Fruit fly (Drosophila melanogaster): ENCODE measurements around the gene CG14708.

CG14708 gene

DNA sequence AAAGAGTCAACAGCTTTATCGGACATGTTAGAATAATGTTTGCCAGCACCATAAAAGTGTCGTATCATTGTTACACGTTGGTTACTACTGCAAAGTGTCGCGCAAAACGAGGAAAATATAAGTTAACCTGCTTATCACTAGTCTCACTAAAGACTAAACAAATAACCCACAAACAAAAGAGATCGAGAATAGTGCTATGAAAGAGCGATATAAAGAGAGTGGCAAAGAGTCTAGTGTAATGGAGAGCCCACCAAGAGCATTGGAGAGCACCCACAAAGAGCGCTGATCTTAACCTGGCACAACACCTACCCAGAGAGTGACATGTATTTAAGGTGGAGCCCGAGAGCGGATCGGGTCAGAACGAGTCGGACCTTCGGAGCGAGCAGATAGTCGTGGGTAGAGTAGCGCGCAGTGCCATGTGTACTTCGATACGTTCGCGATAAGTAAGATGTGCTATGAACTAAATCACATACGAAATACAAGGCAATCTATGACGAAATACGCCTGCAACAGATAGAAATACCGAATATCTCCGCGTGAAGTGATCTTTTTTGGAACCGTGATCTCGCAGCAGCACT lies 15.0 kb downstream of the CG14708 start, which contains the start of gene Mrp4 (continued):
- TF ChIP-seq CG14965 (GFP tag; optimal IDR thresholded peaks at IDR 0.05; ENCODE audit: borderline replicate concordance) = no peak
- peak; percentile 34 for TF ChIP-seq CG1792 (GFP tag; optimal IDR thresholded peaks at IDR 0.05)
- TF ChIP-seq chinmo (GFP tag; IDR thresholded peaks at IDR 0.05; ENCODE audit: partially characterized antibody) = peak; percentile 93; the same call in 3 of the 4 replicates
- no peak for TF ChIP-seq Camta (GFP tag; optimal IDR thresholded peaks at IDR 0.05)
- no peak; the same call in 1 of the 2 replicates for TF ChIP-seq CkIIα-i1 (GFP tag; IDR thresholded peaks at IDR 0.05)
- no peak for TF ChIP-seq CG6683 (GFP tag; optimal IDR thresholded peaks at IDR 0.05)
- no peak for TF ChIP-seq CG1602 (GFP tag; optimal IDR thresholded peaks at IDR 0.05)
- TF ChIP-seq unpg (GFP tag; optimal IDR thresholded peaks at IDR 0.05) = peak; percentile 20
- TF ChIP-seq stc (GFP tag; IDR thresholded peaks at IDR 0.05) = peak; percentile 45; the same call in 1 of the 2 replicates
- TF ChIP-seq zen (tag; optimal IDR thresholded peaks at IDR 0.05) = no peak
- peak; percentile 52 for TF ChIP-seq B-H2 (GFP tag; optimal IDR thresholded peaks at IDR 0.05)
- TF ChIP-seq CG3163 (GFP tag; optimal IDR thresholded peaks at IDR 0.05) = peak; percentile 100
- TF ChIP-seq Usf (GFP tag; optimal IDR thresholded peaks at IDR 0.05) = no peak
- TF ChIP-seq amos (GFP tag; IDR thresholded peaks at IDR 0.05; ENCODE audit: partially characterized antibody) = peak; percentile 40; the same call in 1 of the 2 replicates
- TF ChIP-seq disco-r (GFP tag; optimal IDR thresholded peaks at IDR 0.05) = peak; percentile 50
- peak; percentile 48; the same call in 1 of the 2 replicates for TF ChIP-seq tna (GFP tag; IDR thresholded peaks at IDR 0.05; ENCODE audit: partially characterized antibody)
- peak; percentile 48 for TF ChIP-seq CG6765 (GFP tag; optimal IDR thresholded peaks at IDR 0.05)
- peak; percentile 58 for TF ChIP-seq CG6854 (GFP tag; optimal IDR thresholded peaks at IDR 0.05)
- no peak for TF ChIP-seq gfzf (GFP tag; optimal IDR thresholded peaks at IDR 0.05)
- no peak for TF ChIP-seq knrl (GFP tag; IDR thresholded peaks at IDR 0.05; ENCODE audit: partially characterized antibody)
- no peak for TF ChIP-seq CG10321 (GFP tag; IDR thresholded peaks at IDR 0.05)
- no peak for TF ChIP-seq CG17612 (GFP tag; IDR thresholded peaks at IDR 0.05)
- TF ChIP-seq ab (GFP tag; optimal IDR thresholded peaks at IDR 0.05) = no peak
- peak; percentile 6; the same call in 1 of the 2 replicates for TF ChIP-seq sens-2 (GFP tag; IDR thresholded peaks at IDR 0.05)
- TF ChIP-seq CG13775 (GFP tag; optimal IDR thresholded peaks at IDR 0.05) = no peak
- no peak for TF ChIP-seq CG7372 (GFP tag; IDR thresholded peaks at IDR 0.05)
- peak; percentile 68 for TF ChIP-seq mirr (GFP tag; optimal IDR thresholded peaks at IDR 0.05)
- TF ChIP-seq pho (GFP tag; optimal IDR thresholded peaks at IDR 0.05) = no peak
- TF ChIP-seq CG12071 (GFP tag; optimal IDR thresholded peaks at IDR 0.05) = peak; percentile 76
- peak; percentile 31; the same call in 1 of the 2 replicates for TF ChIP-seq E2f2 (GFP tag; IDR thresholded peaks at IDR 0.05)
- peak; percentile 82 for TF ChIP-seq BtbVII (GFP tag; optimal IDR thresholded peaks at IDR 0.05)
- TF ChIP-seq hth (optimal IDR thresholded peaks at IDR 0.05) = no peak
- peak; percentile 54 for TF ChIP-seq ATbp (GFP tag; optimal IDR thresholded peaks at IDR 0.05)
- TF ChIP-seq gsb-n (tag; optimal IDR thresholded peaks at IDR 0.05) = peak; percentile 22
- no peak for TF ChIP-seq fu2 (GFP tag; optimal IDR thresholded peaks at IDR 0.05)
- TF ChIP-seq tup (GFP tag; optimal IDR thresholded peaks at IDR 0.05) = no peak
- TF ChIP-seq sd (tag; optimal IDR thresholded peaks at IDR 0.05) = peak; percentile 62
- no peak for TF ChIP-seq jumu (GFP tag; optimal IDR thresholded peaks at IDR 0.05)
- no peak for TF ChIP-seq CG4282 (GFP tag; optimal IDR thresholded peaks at IDR 0.05)
- peak; percentile 8 for TF ChIP-seq CG1233 (GFP tag; optimal IDR thresholded peaks at IDR 0.05)
- TF ChIP-seq CG1647 (GFP tag; optimal IDR thresholded peaks at IDR 0.05) = no peak
- TF ChIP-seq her (GFP tag; optimal IDR thresholded peaks at IDR 0.05) = peak; percentile 78
- TF ChIP-seq gem (tag; optimal IDR thresholded peaks at IDR 0.05) = no peak
- no peak for TF ChIP-seq Ptx1 (GFP tag; IDR thresholded peaks at IDR 0.05)
- peak; percentile 37 for TF ChIP-seq dm (GFP tag; optimal IDR thresholded peaks at IDR 0.05)
- TF ChIP-seq onecut (GFP tag; IDR thresholded peaks at IDR 0.05) = peak; percentile 45; the same call in 1 of the 2 replicates
- peak; percentile 27 for TF ChIP-seq kni (GFP tag; optimal IDR thresholded peaks at IDR 0.05)
- TF ChIP-seq Hr51 (GFP tag; optimal IDR thresholded peaks at IDR 0.05) = peak; percentile 24 to 33
- TF ChIP-seq scrt (GFP tag; optimal IDR thresholded peaks at IDR 0.05) = peak; percentile 27
- TF ChIP-seq CG2120 (GFP tag; optimal IDR thresholded peaks at IDR 0.05) = peak; percentile 24
